Worm (Caenorhabditis elegans): ENCODE data around the gene epg-6.

DNA sequence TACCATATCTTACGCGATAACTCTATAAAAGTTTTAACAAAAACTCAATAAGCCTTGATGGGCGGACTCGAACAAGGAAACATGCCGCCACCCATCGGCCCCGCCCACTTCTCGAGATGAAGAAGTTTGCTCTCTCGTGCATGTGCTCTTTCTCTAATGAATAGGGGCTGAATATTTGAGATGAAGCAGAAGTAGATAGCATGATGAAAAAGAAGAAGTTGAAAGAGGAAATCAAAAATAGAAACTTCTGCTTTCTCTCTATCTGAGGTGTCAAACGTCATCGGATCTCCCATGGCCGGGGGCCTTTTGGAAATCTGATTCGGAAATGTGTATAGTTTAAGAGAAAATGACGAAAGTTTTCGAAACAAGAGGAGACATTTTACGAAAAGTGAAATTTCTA, 21.1 kb downstream of the epg-6 start:
- TF ChIP-seq attf-5 (GFP tag; optimal IDR thresholded peaks at IDR 0.05), result no peak
- TF ChIP-seq lsy-27 (tag; optimal IDR thresholded peaks at IDR 0.05; ENCODE audit: borderline replicate concordance, insufficient read depth), result no peak
- TF ChIP-seq ZK185.1 (tag; optimal IDR thresholded peaks at IDR 0.05; ENCODE audit: poor library complexity, severe bottlenecking), result no peak
- TF ChIP-seq dox-1 (GFP tag; IDR thresholded peaks at IDR 0.05), result no peak
- no peak for TF ChIP-seq ceh-58 (GFP tag; IDR thresholded peaks at IDR 0.05)
- TF ChIP-seq egrh-3 (GFP tag; IDR thresholded peaks at IDR 0.05), result no peak
- no peak for TF ChIP-seq F49E8.2 (tag; optimal IDR thresholded peaks at IDR 0.05; ENCODE audit: insufficient read depth)
- TF ChIP-seq F37B4.10 (GFP tag; IDR thresholded peaks at IDR 0.05), result no peak
- TF ChIP-seq ztf-26 (tag; optimal IDR thresholded peaks at IDR 0.05), result no peak
- no peak for TF ChIP-seq madf-6 (GFP tag; IDR thresholded peaks at IDR 0.05)
- no peak for TF ChIP-seq snpc-3.4 (tag; optimal IDR thresholded peaks at IDR 0.05)
